Fruit fly (Drosophila melanogaster): ENCODE data around the gene Ype.
A peak's percentile ranks its signal among the peaks of the same experiment; 100 is the strongest.

The Ype gene

DNA sequence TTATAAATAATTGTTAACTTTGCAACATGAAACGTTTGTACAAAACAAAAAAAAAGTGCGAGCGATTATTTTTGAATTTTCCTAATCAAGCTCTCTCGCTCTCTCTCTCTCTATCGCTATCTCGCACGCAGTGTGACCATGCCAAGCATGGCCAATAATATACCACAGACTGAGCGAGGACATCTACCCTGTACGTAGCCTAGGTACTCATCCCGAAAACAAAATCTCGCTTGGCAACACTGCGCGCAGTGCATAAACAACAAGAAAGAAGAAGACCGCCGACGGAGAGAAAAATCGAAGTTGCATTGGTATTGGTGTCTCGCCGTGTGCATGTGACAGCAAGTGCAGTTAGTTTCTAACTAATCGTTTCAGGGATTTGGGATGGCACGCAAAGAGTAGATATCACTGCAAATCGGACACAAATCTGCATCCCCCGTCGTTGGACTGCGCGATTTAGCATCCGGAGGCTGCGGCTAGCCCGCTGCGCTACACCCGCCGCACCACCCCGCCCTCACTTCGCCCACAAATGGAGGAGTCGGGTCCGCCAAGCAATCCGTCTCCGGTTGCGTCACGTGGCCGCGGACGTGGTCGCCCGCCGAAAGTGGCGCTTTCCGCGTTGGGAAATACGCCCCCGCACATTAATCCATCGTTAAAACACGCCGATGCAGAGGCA lies 25.9 kb upstream of the Ype start, which contains the start of the genes CG1998 and Set2 (continued):
- no peak for TF ChIP-seq CG34376 (GFP tag; optimal IDR thresholded peaks at IDR 0.05)
- peak; percentile 27; the same call in 1 of the 3 replicates for TF ChIP-seq so (GFP tag; IDR thresholded peaks at IDR 0.05)
- no peak for TF ChIP-seq CG8089 (GFP tag; optimal IDR thresholded peaks at IDR 0.05)
- TF ChIP-seq ase (GFP tag; IDR thresholded peaks at IDR 0.05) = no peak
- no peak for TF ChIP-seq CG7839 (tag; optimal IDR thresholded peaks at IDR 0.05)
- TF ChIP-seq Doc3 (GFP tag; IDR thresholded peaks at IDR 0.05; ENCODE audit: partially characterized antibody) = no peak
- no peak for TF ChIP-seq Drgx (GFP tag; IDR thresholded peaks at IDR 0.05)
- TF ChIP-seq nau (GFP tag; optimal IDR thresholded peaks at IDR 0.05) = no peak
- TF ChIP-seq Meics (GFP tag; optimal IDR thresholded peaks at IDR 0.05) = no peak
- TF ChIP-seq CG1602 (GFP tag; optimal IDR thresholded peaks at IDR 0.05) = no peak
- TF ChIP-seq CHES-1-like (GFP tag; optimal IDR thresholded peaks at IDR 0.05) = peak; percentile 73
- TF ChIP-seq tio (GFP tag; optimal IDR thresholded peaks at IDR 0.05) = no peak
- TF ChIP-seq CG18262 (tag; optimal IDR thresholded peaks at IDR 0.05) = no peak
- TF ChIP-seq ERR (GFP tag; optimal IDR thresholded peaks at IDR 0.05) = peak; percentile 24
- peak; percentile 16 for TF ChIP-seq repo (GFP tag; optimal IDR thresholded peaks at IDR 0.05)
- TF ChIP-seq tna (GFP tag; IDR thresholded peaks at IDR 0.05; ENCODE audit: partially characterized antibody) = peak; percentile 19; the same call in 1 of the 2 replicates
- TF ChIP-seq dmrt99B (tag; optimal IDR thresholded peaks at IDR 0.05) = no peak
- no peak for TF ChIP-seq disco-r (GFP tag; optimal IDR thresholded peaks at IDR 0.05)
- peak; percentile 45; the same call in 1 of the 2 replicates for TF ChIP-seq CG32532 (GFP tag; IDR thresholded peaks at IDR 0.05)
- TF ChIP-seq sc (optimal IDR thresholded peaks at IDR 0.05) = no peak
- TF ChIP-seq sc (GFP tag; optimal IDR thresholded peaks at IDR 0.05) = no peak
- TF ChIP-seq slbo (GFP tag; IDR thresholded peaks at IDR 0.05) = peak; percentile 29; the same call in 1 of the 2 replicates
- no peak for TF ChIP-seq CG15696 (tag; optimal IDR thresholded peaks at IDR 0.05)
- no peak for TF ChIP-seq CG30020 (tag; optimal IDR thresholded peaks at IDR 0.05)
- TF ChIP-seq Bteb2 (GFP tag; optimal IDR thresholded peaks at IDR 0.05) = peak; percentile 6
- no peak for TF ChIP-seq CG18599 (GFP tag; optimal IDR thresholded peaks at IDR 0.05)
- TF ChIP-seq CG1024 (GFP tag; IDR thresholded peaks at IDR 0.05) = no peak
- TF ChIP-seq Poxn (GFP tag; IDR thresholded peaks at IDR 0.05) = no peak
- no peak for TF ChIP-seq tup (GFP tag; optimal IDR thresholded peaks at IDR 0.05)
- TF ChIP-seq inv (GFP tag; IDR thresholded peaks at IDR 0.05; ENCODE audit: partially characterized antibody) = peak; percentile 46; the same call in 1 of the 2 replicates
- TF ChIP-seq cas (GFP tag; IDR thresholded peaks at IDR 0.05) = no peak
- no peak for TF ChIP-seq hth (optimal IDR thresholded peaks at IDR 0.05)
- no peak for TF ChIP-seq CG18011 (GFP tag; optimal IDR thresholded peaks at IDR 0.05)
- no peak for TF ChIP-seq CG8281 (tag; optimal IDR thresholded peaks at IDR 0.05)
- peak; percentile 80 for TF ChIP-seq Hmr (GFP tag; optimal IDR thresholded peaks at IDR 0.05)
- TF ChIP-seq gcm (GFP tag; optimal IDR thresholded peaks at IDR 0.05) = no peak
- TF ChIP-seq CoRest (tag; optimal IDR thresholded peaks at IDR 0.05) = peak; percentile 57
- TF ChIP-seq ap (GFP tag; IDR thresholded peaks at IDR 0.05) = no peak
- TF ChIP-seq CG31224 (GFP tag; IDR thresholded peaks at IDR 0.05) = no peak
- TF ChIP-seq bab2 (GFP tag; optimal IDR thresholded peaks at IDR 0.05) = no peak
- TF ChIP-seq C15 (GFP tag; IDR thresholded peaks at IDR 0.05) = no peak
- no peak for TF ChIP-seq CG12104 (GFP tag; optimal IDR thresholded peaks at IDR 0.05)
- no peak for TF ChIP-seq fd64A (GFP tag; optimal IDR thresholded peaks at IDR 0.05)
- TF ChIP-seq CG4404 (GFP tag; IDR thresholded peaks at IDR 0.05) = no peak
- peak; percentile 34 for TF ChIP-seq pfk (GFP tag; optimal IDR thresholded peaks at IDR 0.05)
- no peak for TF ChIP-seq CG13123 (GFP tag; optimal IDR thresholded peaks at IDR 0.05)
- peak; percentile 87 for TF ChIP-seq E2f2 (GFP tag; IDR thresholded peaks at IDR 0.05)
- TF ChIP-seq CG2202 (tag; optimal IDR thresholded peaks at IDR 0.05) = no peak
- TF ChIP-seq H2.0 (GFP tag; IDR thresholded peaks at IDR 0.05) = no peak
- TF ChIP-seq CG1529 (GFP tag; optimal IDR thresholded peaks at IDR 0.05) = no peak
- peak; percentile 31; the same call in 2 of the 3 replicates for TF ChIP-seq CG16813 (GFP tag; IDR thresholded peaks at IDR 0.05; ENCODE audit: partially characterized antibody)
